Fruit fly (Drosophila melanogaster): ENCODE data around the gene CG6005.

The CG6005 gene

dm6 chr3R:19023862-19024261 is at the start of gene CG6005, which contains the start of gene CG14286:
Gene CG6005, minus strand, starts transcription at chr3R:19024030.
Gene CG14286, plus strand, starts transcription at chr3R:19024092.
- no peak for TF ChIP-seq CTCF (optimal IDR thresholded peaks at IDR 0.05)
- no peak for TF ChIP-seq CG8478 (optimal IDR thresholded peaks at IDR 0.05)

- TF ChIP-seq CG8478 (optimal IDR thresholded peaks at IDR 0.05): no peak
These were observed 49.2 kb upstream of the CG6005 start for dm6 chr3R:19073002-19073401.

dm6 chr3R:19071951-19072350 is 48.1 kb upstream of the CG6005 start:
- TF ChIP-seq CG8478 (optimal IDR thresholded peaks at IDR 0.05) (no peak), CTCF (optimal IDR thresholded peaks at IDR 0.05) (no peak)

dm6 chr3R:19070222-19070949 is 46.6 kb upstream of the CG6005 start:
- TF ChIP-seq CTCF (optimal IDR thresholded peaks at IDR 0.05): no peak
- TF ChIP-seq CG8478 (optimal IDR thresholded peaks at IDR 0.05): no peak

- TF ChIP-seq CTCF (optimal IDR thresholded peaks at IDR 0.05): no peak
- no peak for TF ChIP-seq CG8478 (optimal IDR thresholded peaks at IDR 0.05)
These were observed 45.9 kb upstream of the CG6005 start for dm6 chr3R:19069740-19070139.

dm6 chr3R:19067876-19068406 is 44.1 kb upstream of the CG6005 start:
- TF ChIP-seq CTCF (optimal IDR thresholded peaks at IDR 0.05): no peak
- no peak for TF ChIP-seq CG8478 (optimal IDR thresholded peaks at IDR 0.05)

dm6 chr3R:19066965-19067614 is 43.3 kb upstream of the CG6005 start:
- no peak for TF ChIP-seq CG8478 (optimal IDR thresholded peaks at IDR 0.05)
- no peak for TF ChIP-seq CTCF (optimal IDR thresholded peaks at IDR 0.05)

dm6 chr3R:19065474-19065873 is 41.6 kb upstream of the CG6005 start:
- no peak for TF ChIP-seq CG8478 (optimal IDR thresholded peaks at IDR 0.05)
- TF ChIP-seq CTCF (optimal IDR thresholded peaks at IDR 0.05): no peak

- TF ChIP-seq CTCF (optimal IDR thresholded peaks at IDR 0.05) (no peak), CG8478 (optimal IDR thresholded peaks at IDR 0.05) (no peak)
These were observed 40.3 kb upstream of the CG6005 start for dm6 chr3R:19064037-19064664.

dm6 chr3R:19062549-19062948 is 38.7 kb upstream of the CG6005 start:
- TF ChIP-seq CTCF (optimal IDR thresholded peaks at IDR 0.05) (no peak), CG8478 (optimal IDR thresholded peaks at IDR 0.05) (no peak)

- TF ChIP-seq CG8478 (optimal IDR thresholded peaks at IDR 0.05): no peak
- TF ChIP-seq CTCF (optimal IDR thresholded peaks at IDR 0.05): no peak
These were observed 36.3 kb upstream of the CG6005 start for dm6 chr3R:19060173-19060572.

- TF ChIP-seq CG8478 (optimal IDR thresholded peaks at IDR 0.05) (no peak), CTCF (optimal IDR thresholded peaks at IDR 0.05) (no peak)
These were observed 35.5 kb upstream of the CG6005 start for dm6 chr3R:19059285-19059684.

dm6 chr3R:19058384-19058783 is 34.6 kb upstream of the CG6005 start:
- no peak for TF ChIP-seq CG8478 (optimal IDR thresholded peaks at IDR 0.05)
- TF ChIP-seq CTCF (optimal IDR thresholded peaks at IDR 0.05): no peak

- no peak for TF ChIP-seq CG8478 (optimal IDR thresholded peaks at IDR 0.05)
- TF ChIP-seq CTCF (optimal IDR thresholded peaks at IDR 0.05): no peak
These were observed 33.1 kb upstream of the CG6005 start for dm6 chr3R:19056884-19057283.

dm6 chr3R:19054839-19055238 is 31.0 kb upstream of the CG6005 start:
- no peak for TF ChIP-seq CTCF (optimal IDR thresholded peaks at IDR 0.05)
- no peak for TF ChIP-seq CG8478 (optimal IDR thresholded peaks at IDR 0.05)

dm6 chr3R:19052475-19052874 is 28.6 kb upstream of the CG6005 start:
- TF ChIP-seq CTCF (optimal IDR thresholded peaks at IDR 0.05) (no peak), CG8478 (optimal IDR thresholded peaks at IDR 0.05) (no peak)

Data from S2 (cell line).